Worm (Caenorhabditis elegans) whole organism, early embryonic: ENCODE data around the gene cogc-6.

Experiments
- B0310.2 ChIP-seq: sonication (generic microtip); optimal IDR thresholded peaks from 2 replicates; lab custom pipeline; 2016; ENCODE audit warnings: mild to moderate bottlenecking, missing genetic modification characterization, missing compliant biosample characterization
- aly-1 ChIP-seq: sonication (generic microtip); optimal IDR thresholded peaks from 2 replicates; lab custom pipeline; 2016; ENCODE audit warnings: missing genetic modification characterization, missing compliant biosample characterization
- ama-1 ChIP-seq: fragments of 150-350 bp; optimal IDR thresholded peaks from 2 replicates; lab custom pipeline; 2014
- ceh-13 ChIP-seq: fragments of 200-800 bp; sonication (Bioruptor generic); optimal IDR thresholded peaks from 2 replicates; lab custom pipeline; 2018; ENCODE audit warnings: mild to moderate bottlenecking, missing genetic modification characterization, missing compliant biosample characterization
- hnd-1 ChIP-seq: sonication (generic microtip); optimal IDR thresholded peaks from 2 replicates; lab custom pipeline; 2016; ENCODE audit warnings: missing genetic modification characterization, missing compliant biosample characterization
- pes-1 ChIP-seq: fragments of 200-800 bp; sonication (Bioruptor generic); IDR thresholded peaks from 2 replicates; pipeline ENCODE4 v1.3.6; 2022; ENCODE audit warnings: missing genetic modification reagents, missing genetic modification characterization, missing compliant biosample characterization
- tbx-11 ChIP-seq: fragments of 200-800 bp; sonication (Bioruptor generic); IDR thresholded peaks from 2 replicates; pipeline ENCODE4 v1.3.6; 2022; ENCODE audit warnings: missing genetic modification characterization, missing compliant biosample characterization
- tbx-37 ChIP-seq: fragments of 200-800 bp; sonication (Bioruptor generic); conservative IDR thresholded peaks from 2 replicates; pipeline ENCODE4 v1.3.6; 2022; ENCODE audit warnings: missing genetic modification reagents, missing genetic modification characterization, missing compliant biosample characterization

DNA sequence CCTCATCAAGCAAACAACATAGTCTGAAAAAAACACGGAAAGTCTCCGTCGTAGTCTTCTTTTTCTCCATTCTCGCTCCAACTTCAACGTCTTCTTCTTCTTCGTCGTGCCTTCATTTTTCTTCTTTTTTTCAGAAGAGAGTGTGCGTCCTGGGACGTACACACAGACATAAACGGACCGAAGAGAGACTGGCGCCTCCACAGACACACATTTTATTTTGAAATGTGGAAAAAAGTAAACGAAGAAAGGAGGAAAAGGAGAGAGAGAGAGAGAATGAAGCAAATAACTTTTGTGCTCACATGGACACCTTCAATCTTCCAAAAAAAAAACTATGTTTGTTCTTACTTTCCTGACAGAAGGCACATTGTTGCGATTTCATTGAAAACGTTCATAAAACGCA is 6.0 kb downstream of the cogc-6 start:
- TF ChIP-seq hnd-1 (tag; lab: Kevin White, UChicago) (no peak), ama-1 (lab: Kevin White, UChicago) (no peak), tbx-37 (no peak), B0310.2 (tag; lab: Kevin White, UChicago) (no peak), ceh-13 (GFP tag; lab: Kevin White, UChicago) (no peak), tbx-11 (no peak), pes-1 (GFP tag; lab: Robert Waterston, UW) (no peak), aly-1 (tag; lab: Kevin White, UChicago) (no peak)
